Worm (Caenorhabditis elegans) whole organism, late embryonic: ENCODE results near the gene srz-58.

Experiments used
- T23F11.4 ChIP-seq: fragments of 200-800 bp; sonication (Bioruptor generic); optimal IDR thresholded peaks from 2 replicates; lab custom pipeline; 2018; ENCODE audit warnings: mild to moderate bottlenecking, missing genetic modification characterization, missing compliant biosample characterization
- Y22D7AL.16 ChIP-seq: sonication (generic microtip); optimal IDR thresholded peaks from 2 replicates; lab custom pipeline; 2016; ENCODE audit warnings: missing genetic modification characterization, missing compliant biosample characterization
- ahr-1 ChIP-seq: sonication (generic microtip); optimal IDR thresholded peaks from 2 replicates; lab custom pipeline; 2016; ENCODE audit warnings: missing genetic modification characterization, missing compliant biosample characterization
- ama-1 ChIP-seq: fragments of 150-350 bp; optimal IDR thresholded peaks from 2 replicates; lab custom pipeline; 2014
- ceh-18 ChIP-seq: sonication (generic microtip); optimal IDR thresholded peaks from 2 replicates; lab custom pipeline; 2016; ENCODE audit warnings: missing genetic modification characterization, missing compliant biosample characterization
- ceh-19 ChIP-seq: fragments of 200-800 bp; sonication (Bioruptor generic); optimal IDR thresholded peaks from 2 replicates; lab custom pipeline; 2018; ENCODE audit warnings: mild to moderate bottlenecking, missing genetic modification characterization, missing compliant biosample characterization
- ceh-22 ChIP-seq: sonication (generic microtip); optimal IDR thresholded peaks from 2 replicates; lab custom pipeline; 2017; ENCODE audit warnings: missing biosample characterization, missing genetic modification characterization
- ceh-30 ChIP-seq: fragments of 150-350 bp; optimal IDR thresholded peaks from 2 replicates; lab custom pipeline; 2014; ENCODE audit warnings: missing biosample characterization, missing genetic modification characterization
- ceh-31 ChIP-seq: sonication (generic microtip); optimal IDR thresholded peaks from 2 replicates; lab custom pipeline; 2016; ENCODE audit warnings: missing genetic modification characterization, missing compliant biosample characterization
- ceh-34 ChIP-seq: sonication (generic microtip); optimal IDR thresholded peaks from 2 replicates; lab custom pipeline; 2016; ENCODE audit warnings: mild to moderate bottlenecking, missing genetic modification characterization, missing compliant biosample characterization
- ceh-45 ChIP-seq: fragments of 200-800 bp; sonication (Bioruptor generic); IDR thresholded peaks from 2 replicates; pipeline ENCODE4 v1.3.6; 2022; ENCODE audit warnings: missing genetic modification reagents, missing genetic modification characterization, missing compliant biosample characterization
- ceh-6 ChIP-seq: fragments of 200-800 bp; sonication (Bioruptor generic); optimal IDR thresholded peaks from 2 replicates; lab custom pipeline; 2018; ENCODE audit warnings: mild to moderate bottlenecking, missing genetic modification characterization, missing compliant biosample characterization
- ceh-9 ChIP-seq: sonication (generic microtip); optimal IDR thresholded peaks from 2 replicates; lab custom pipeline; 2016; ENCODE audit warnings: mild to moderate bottlenecking, missing genetic modification characterization, inconsistent platforms, missing compliant biosample characterization
- che-1 ChIP-seq: sonication (generic microtip); optimal IDR thresholded peaks from 2 replicates; lab custom pipeline; 2016; ENCODE audit warnings: mild to moderate bottlenecking, missing genetic modification characterization, missing compliant biosample characterization
- elt-2 ChIP-seq: sonication (generic microtip); optimal IDR thresholded peaks from 2 replicates; lab custom pipeline; 2016; ENCODE audit warnings: missing genetic modification reagents, missing genetic modification characterization, missing compliant biosample characterization
- elt-4 ChIP-seq: sonication (generic microtip); optimal IDR thresholded peaks from 2 replicates; lab custom pipeline; 2016; ENCODE audit warnings: missing genetic modification characterization, missing compliant biosample characterization
- ets-4 ChIP-seq: sonication (generic microtip); optimal IDR thresholded peaks from 2 replicates; lab custom pipeline; 2016; ENCODE audit warnings: missing genetic modification characterization, missing compliant biosample characterization
- eyg-1 ChIP-seq: sonication (generic microtip); optimal IDR thresholded peaks from 2 replicates; lab custom pipeline; 2016; ENCODE audit warnings: missing genotype, missing genetic modification characterization, missing compliant biosample characterization
- hlh-13 ChIP-seq: fragments of 200-800 bp; sonication (Bioruptor generic); optimal IDR thresholded peaks from 2 replicates; lab custom pipeline; 2018; ENCODE audit warnings: mild to moderate bottlenecking, missing genetic modification characterization, missing compliant biosample characterization
- hlh-6 ChIP-seq: sonication (generic microtip); optimal IDR thresholded peaks from 2 replicates; lab custom pipeline; 2016; ENCODE audit warnings: missing genotype, missing genetic modification characterization, missing compliant biosample characterization
- hlh-8 ChIP-seq: sonication (generic microtip); optimal IDR thresholded peaks from 2 replicates; lab custom pipeline; 2016; ENCODE audit warnings: missing genotype, missing genetic modification characterization, missing compliant biosample characterization
- mec-3 ChIP-seq: sonication (generic microtip); optimal IDR thresholded peaks from 2 replicates; lab custom pipeline; 2016; ENCODE audit warnings: borderline replicate concordance, missing genetic modification characterization, missing compliant biosample characterization
- nhr-11 ChIP-seq: fragments of 150-350 bp; optimal IDR thresholded peaks from 2 replicates; lab custom pipeline; 2014; ENCODE audit warnings: missing biosample characterization, missing genetic modification characterization
- nhr-232 ChIP-seq: sonication (generic microtip); optimal IDR thresholded peaks from 2 replicates; lab custom pipeline; 2016; ENCODE audit warnings: missing genetic modification characterization, missing compliant biosample characterization
- npax-4 ChIP-seq: sonication (generic microtip); optimal IDR thresholded peaks from 2 replicates; lab custom pipeline; 2016; ENCODE audit warnings: missing genetic modification characterization, missing compliant biosample characterization
- pag-3 ChIP-seq: sonication (generic microtip); optimal IDR thresholded peaks from 2 replicates; lab custom pipeline; 2016; ENCODE audit warnings: missing compliant biosample characterization, missing genetic modification characterization, borderline replicate concordance
- pat-9 ChIP-seq: fragments of 200-800 bp; sonication (Bioruptor generic); optimal IDR thresholded peaks from 2 replicates; lab custom pipeline; 2018; ENCODE audit warnings: mild to moderate bottlenecking, missing genetic modification characterization, moderate library complexity, missing compliant biosample characterization
- pax-1 ChIP-seq: fragments of 150-350 bp; optimal IDR thresholded peaks from 2 replicates; lab custom pipeline; 2014; ENCODE audit warnings: missing biosample characterization, missing genetic modification characterization
- pha-4 ChIP-seq: fragments of 150-350 bp; optimal IDR thresholded peaks from 2 replicates; lab custom pipeline; 2018; ENCODE audit warnings: missing biosample characterization, missing genetic modification reagents, missing genetic modification characterization
- pqm-1 ChIP-seq: sonication (generic microtip); optimal IDR thresholded peaks from 2 replicates; lab custom pipeline; 2016; ENCODE audit warnings: missing genetic modification characterization, missing compliant biosample characterization
- rnt-1 ChIP-seq: sonication (generic microtip); optimal IDR thresholded peaks from 2 replicates; lab custom pipeline; 2016; ENCODE audit warnings: missing genetic modification characterization, missing compliant biosample characterization
- sdc-2 ChIP-seq: sonication (generic microtip); optimal IDR thresholded peaks from 2 replicates; lab custom pipeline; 2016; ENCODE audit warnings: missing genotype, missing genetic modification characterization, missing compliant biosample characterization
- tbx-7 ChIP-seq: sonication (generic microtip); optimal IDR thresholded peaks from 2 replicates; lab custom pipeline; 2016; ENCODE audit warnings: missing genotype, missing genetic modification characterization, missing compliant biosample characterization
- unc-3 ChIP-seq, 2 experiments: fragments of 200-800 bp in 1 of 2; sonication (Bioruptor generic) in 1 of 2; sonication (generic microtip) in 1 of 2; conservative IDR thresholded peaks in 1 of 2; optimal IDR thresholded peaks in 1 of 2; 2 replicates each; pipeline versions ENCODE4 v1.3.6 to Lab custom; 2016 to 2022; ENCODE audit warnings: missing compliant biosample characterization in 2 of 2, missing genetic modification characterization in 2 of 2, missing genetic modification reagents in 1 of 2
- unc-42 ChIP-seq: sonication (generic microtip); optimal IDR thresholded peaks from 2 replicates; lab custom pipeline; 2016; ENCODE audit warnings: missing genotype, missing genetic modification characterization, missing compliant biosample characterization
- unc-55 ChIP-seq: sonication (generic microtip); optimal IDR thresholded peaks from 2 replicates; lab custom pipeline; 2017; ENCODE audit warnings: missing biosample characterization, missing genetic modification reagents, missing genetic modification characterization
- unc-86 ChIP-seq: sonication (generic microtip); optimal IDR thresholded peaks from 2 replicates; lab custom pipeline; 2016; ENCODE audit warnings: missing genetic modification characterization, missing compliant biosample characterization

The srz-58 gene

ce11 chrV:17307926-17308325 is 10.0 kb upstream of the srz-58 start:
- TF ChIP-seq pag-3 (no peak), tbx-7 (tag; lab: Kevin White, UChicago) (no peak), hlh-13 (no peak), Y22D7AL.16 (tag; lab: Kevin White, UChicago) (no peak), ceh-9 (tag; lab: Kevin White, UChicago) (no peak), hlh-8 (tag; lab: Kevin White, UChicago) (no peak), pha-4 (no peak), ceh-6 (GFP tag; lab: Kevin White, UChicago) (no peak), rnt-1 (no peak), elt-4 (tag; lab: Kevin White, UChicago) (no peak), ceh-30 (tag; lab: Kevin White, UChicago) (no peak), ahr-1 (no peak), pax-1 (no peak), unc-55 (no peak)

ce11 chrV:17312386-17312785 is 5.6 kb upstream of the srz-58 start, which contains the start of gene Y61B8B.3:
Gene Y61B8B.3, minus strand, starts transcription at chrV:17312486.
- no peak for TF ChIP-seq nhr-11 (tag; lab: Kevin White, UChicago)
- no peak for TF ChIP-seq elt-2
- TF ChIP-seq Y22D7AL.16 (tag; lab: Kevin White, UChicago): no peak
- TF ChIP-seq ceh-45: no peak
- no peak for TF ChIP-seq unc-42 (tag; lab: Kevin White, UChicago)
- TF ChIP-seq sdc-2 (tag; lab: Kevin White, UChicago): no peak
- TF ChIP-seq pqm-1: no peak
- no peak for TF ChIP-seq ceh-18 (tag; lab: Kevin White, UChicago)
- TF ChIP-seq ceh-31: no peak
- no peak for TF ChIP-seq hlh-8 (tag; lab: Kevin White, UChicago)
- no peak for TF ChIP-seq nhr-232 (tag; lab: Kevin White, UChicago)
- no peak for TF ChIP-seq hlh-13
- no peak for TF ChIP-seq ceh-22 (tag; lab: Kevin White, UChicago)
- no peak for TF ChIP-seq unc-86 (tag; lab: Kevin White, UChicago)
- TF ChIP-seq unc-3 (GFP tag; conservative IDR thresholded peaks at IDR 0.05; lab: Robert Waterston, UW): no peak
- no peak for TF ChIP-seq unc-3 (tag; optimal IDR thresholded peaks at IDR 0.05; lab: Kevin White, UChicago)
- no peak for TF ChIP-seq mec-3 (tag; lab: Kevin White, UChicago)

DNA sequence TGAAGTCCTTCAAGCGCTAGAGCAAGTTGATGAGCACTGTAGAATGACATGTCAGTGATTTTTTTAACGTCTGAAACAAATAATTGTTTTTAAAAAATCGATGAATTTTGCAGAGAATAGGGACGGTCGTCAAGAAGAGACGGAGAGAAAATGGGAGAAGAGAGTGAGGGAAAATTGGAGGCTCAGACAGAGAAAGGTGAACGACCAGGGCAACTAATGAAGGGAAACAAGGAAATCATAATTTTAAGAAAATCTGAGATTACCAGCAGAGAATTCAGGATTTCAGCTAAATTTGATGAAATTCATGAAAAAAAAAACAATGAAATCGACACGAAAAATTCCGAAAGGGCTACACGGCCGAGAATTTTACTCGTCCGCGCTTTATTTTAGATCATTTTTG is 2.9 kb upstream of the srz-58 start, which contains the start of gene F31E9.6:
Gene F31E9.6 (minus strand): TSS at position 91 of the 400 bp plus-strand sequence.
- no peak for TF ChIP-seq che-1 (tag; lab: Kevin White, UChicago)

DNA sequence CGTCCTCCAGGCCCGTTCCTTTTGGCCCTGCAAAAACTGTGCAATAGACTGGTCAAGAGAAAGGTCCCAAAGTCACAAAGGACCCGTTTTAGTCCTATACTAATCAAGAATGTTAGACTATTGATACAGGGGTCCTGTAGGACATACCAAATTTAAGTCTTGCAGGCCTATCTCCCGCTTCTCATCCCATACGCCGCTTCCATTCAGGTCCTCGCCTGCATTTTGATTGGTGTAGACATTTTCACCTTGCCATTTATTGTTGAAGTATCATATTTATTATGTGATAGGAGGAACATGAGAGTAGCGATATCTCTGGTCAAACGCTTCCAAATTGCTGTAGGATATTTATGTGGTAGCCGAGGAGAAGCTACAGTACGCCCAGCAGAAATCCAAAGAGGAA is 650 bp upstream of the srz-58 start:
- TF ChIP-seq Y22D7AL.16 (tag; lab: Kevin White, UChicago) (no peak), pat-9 (tag; lab: Kevin White, UChicago) (no peak), npax-4 (no peak), ceh-9 (tag; lab: Kevin White, UChicago) (no peak), ceh-34 (no peak), elt-2 (no peak), T23F11.4 (GFP tag; lab: Kevin White, UChicago) (no peak), ceh-19 (no peak)

ce11 chrV:17322397-17322909 is 4.5 kb downstream of the srz-58 start, which contains the start of gene F31E9.3:
Gene F31E9.3, plus strand, starts transcription at chrV:17322590.
- no peak for TF ChIP-seq elt-2
- no peak for TF ChIP-seq pqm-1
- TF ChIP-seq pax-1: no peak
- TF ChIP-seq nhr-11 (tag; lab: Kevin White, UChicago): no peak
- no peak for TF ChIP-seq eyg-1 (tag; lab: Kevin White, UChicago)
- TF ChIP-seq pha-4: no peak
- TF ChIP-seq npax-4: no peak
- no peak for TF ChIP-seq ets-4 (tag; lab: Kevin White, UChicago)
- TF ChIP-seq hlh-6: no peak
- no peak for TF ChIP-seq ama-1 (lab: Kevin White, UChicago)
